Fruit fly (Drosophila melanogaster) whole organism, embryonic: ENCODE measurements around the gene CG14851.

Source experiments
- Aef1 ChIP-seq: fragments of 200-800 bp; sonication (Bioruptor generic); IDR thresholded peaks from 3 replicates; pipeline ENCODE4 v1.3.6; 2022; ENCODE audit warnings: missing biosample characterization, missing genetic modification characterization
- Awh ChIP-seq: fragments of 200-800 bp; sonication (Bioruptor generic); IDR thresholded peaks from 2 replicates; pipeline ENCODE4, ENCODE4 v1.3.6; 2022; ENCODE audit warnings: missing biosample characterization, missing genetic modification characterization
- Bgb ChIP-seq: fragments of 200-800 bp; sonication (Bioruptor generic); IDR thresholded peaks from 2 replicates; pipeline ENCODE4 v1.3.6; 2022; ENCODE audit warnings: missing biosample characterization, missing genetic modification characterization; ENCODE audit not compliant: partially characterized antibody
- CG10366 ChIP-seq: fragments of 200-800 bp; sonication (Bioruptor generic); IDR thresholded peaks from 2 replicates; pipeline ENCODE4 v1.3.6; 2022; ENCODE audit warnings: missing biosample characterization, missing genetic modification characterization
- CG10462 ChIP-seq: fragments of 200-800 bp; sonication (Bioruptor generic); optimal IDR thresholded peaks from 2 replicates; lab custom pipeline; 2016; ENCODE audit warnings: missing biosample characterization, missing genetic modification characterization
- CG10543 ChIP-seq: fragments of 200-800 bp; sonication (Bioruptor generic); optimal IDR thresholded peaks from 3 replicates; lab custom pipeline; 2017; ENCODE audit warnings: missing biosample characterization, mild to moderate bottlenecking, missing genetic modification characterization, moderate library complexity
- CG11247 ChIP-seq: fragments of 200-800 bp; sonication (Bioruptor generic); IDR thresholded peaks from 2 replicates; pipeline ENCODE4 v1.3.6; 2022; ENCODE audit warnings: missing biosample characterization, missing genetic modification characterization
- CG11398 ChIP-seq: fragments of 200-800 bp; sonication (Bioruptor generic); optimal IDR thresholded peaks from 2 replicates; lab custom pipeline; 2016; ENCODE audit warnings: missing biosample characterization, missing genetic modification characterization
- CG14441 ChIP-seq: fragments of 200-800 bp; sonication (Bioruptor generic); IDR thresholded peaks from 2 replicates; pipeline ENCODE4 v1.3.6; 2022; ENCODE audit warnings: missing biosample characterization, missing genetic modification characterization
- CG1603 ChIP-seq: fragments of 200-800 bp; sonication (Bioruptor generic); optimal IDR thresholded peaks from 2 replicates; lab custom pipeline; 2019; ENCODE audit warnings: missing biosample characterization, mild to moderate bottlenecking, missing genetic modification characterization, moderate library complexity
- CG17186 ChIP-seq: fragments of 200-800 bp; sonication (Bioruptor generic); optimal IDR thresholded peaks from 3 replicates; lab custom pipeline; 2017; ENCODE audit warnings: missing biosample characterization, missing genetic modification reagents, missing genetic modification characterization
- CG17359 ChIP-seq: fragments of 200-800 bp; sonication (Bioruptor generic); optimal IDR thresholded peaks from 3 replicates; lab custom pipeline; 2018; ENCODE audit warnings: missing biosample characterization, mild to moderate bottlenecking, missing genetic modification characterization, moderate library complexity
- CG17829 ChIP-seq: fragments of 200-800 bp; optimal IDR thresholded peaks from 2 replicates; lab custom pipeline; 2019; ENCODE audit warnings: missing biosample characterization, mild to moderate bottlenecking, missing genetic modification characterization, moderate library complexity
- CG18619 ChIP-seq: fragments of 200-800 bp; sonication (Bioruptor generic); optimal IDR thresholded peaks from 3 replicates; lab custom pipeline; 2017; ENCODE audit warnings: missing biosample characterization, mild to moderate bottlenecking, missing genetic modification characterization
- CG2712 ChIP-seq: fragments of 200-800 bp; optimal IDR thresholded peaks from 3 replicates; lab custom pipeline; 2019; ENCODE audit warnings: missing biosample characterization, mild to moderate bottlenecking, missing genetic modification characterization, moderate library complexity
- CG2875 ChIP-seq: fragments of 200-800 bp; sonication (Bioruptor generic); optimal IDR thresholded peaks from 2 replicates; lab custom pipeline; 2017; ENCODE audit warnings: missing biosample characterization, mild to moderate bottlenecking, missing genetic modification characterization, missing genetic modification reagents
- CG3163 ChIP-seq: fragments of 200-800 bp; sonication (Bioruptor generic); optimal IDR thresholded peaks from 3 replicates; lab custom pipeline; 2016; ENCODE audit warnings: missing biosample characterization, missing genetic modification characterization
- CG43689 ChIP-seq: fragments of 200-800 bp; sonication (Bioruptor generic); IDR thresholded peaks from 2 replicates; pipeline ENCODE4 v1.3.6; 2022; ENCODE audit warnings: missing biosample characterization, missing genetic modification characterization
- CG4424 ChIP-seq: fragments of 200-800 bp; sonication (Bioruptor generic); optimal IDR thresholded peaks from 3 replicates; lab custom pipeline; 2016; ENCODE audit warnings: missing biosample characterization, missing genetic modification characterization
- CG5953 ChIP-seq: fragments of 200-800 bp; sonication (Bioruptor generic); IDR thresholded peaks from 2 replicates; pipeline ENCODE4 v1.3.6; 2022; ENCODE audit warnings: missing biosample characterization, missing genetic modification characterization
- CG8290 ChIP-seq, 3 experiments: fragments of 200-800 bp; sonication (Bioruptor generic); optimal IDR thresholded peaks; 2 replicates each; lab custom pipeline; 2016 to 2019; ENCODE audit warnings: missing biosample characterization in 3 of 3, missing genetic modification characterization in 3 of 3, mild to moderate bottlenecking in 2 of 3, moderate library complexity in 1 of 3
- CHES-1-like ChIP-seq: fragments of 200-800 bp; sonication (Bioruptor generic); optimal IDR thresholded peaks from 2 replicates; lab custom pipeline; 2016; ENCODE audit warnings: missing biosample characterization, missing genetic modification characterization
- Chrac-16 ChIP-seq: fragments of 200-800 bp; sonication (Bioruptor generic); optimal IDR thresholded peaks from 3 replicates; lab custom pipeline; 2016; ENCODE audit warnings: missing biosample characterization, missing genetic modification characterization
- CoRest ChIP-seq: fragments of 200-800 bp; sonication (Bioruptor generic); optimal IDR thresholded peaks from 3 replicates; lab custom pipeline; 2018; ENCODE audit warnings: missing biosample characterization, mild to moderate bottlenecking, missing genetic modification characterization, moderate library complexity
- CrebB ChIP-seq: fragments of 200-800 bp; sonication (Bioruptor generic); optimal IDR thresholded peaks from 3 replicates; lab custom pipeline; 2018; ENCODE audit warnings: missing biosample characterization, mild to moderate bottlenecking, missing genetic modification characterization
- Dek ChIP-seq: fragments of 200-800 bp; sonication (Bioruptor generic); optimal IDR thresholded peaks from 3 replicates; lab custom pipeline; 2019; ENCODE audit warnings: missing biosample characterization, mild to moderate bottlenecking, missing genetic modification characterization, moderate library complexity
- ERR ChIP-seq: fragments of 200-800 bp; sonication (Bioruptor generic); optimal IDR thresholded peaks from 2 replicates; lab custom pipeline; 2016; ENCODE audit warnings: missing biosample characterization, missing genetic modification characterization
- Ets65A ChIP-seq: fragments of 200-800 bp; sonication (Bioruptor generic); peaks from one replicate; lab custom pipeline; 2016; ENCODE audit warnings: missing biosample characterization, missing genetic modification characterization
- Hand ChIP-seq: fragments of 200-800 bp; sonication (Bioruptor generic); optimal IDR thresholded peaks from 2 replicates; lab custom pipeline; 2017; ENCODE audit warnings: mild to moderate bottlenecking, missing biosample characterization, missing genetic modification reagents, missing genetic modification characterization
- Kr ChIP-seq: fragments of 200-800 bp; sonication (Bioruptor generic); optimal IDR thresholded peaks from 2 replicates; lab custom pipeline; 2017; ENCODE audit warnings: missing biosample characterization, mild to moderate bottlenecking, missing genetic modification characterization
- Lim3 ChIP-seq: fragments of 200-800 bp; sonication (Bioruptor generic); IDR thresholded peaks from 2 replicates; pipeline ENCODE4 v1.3.6; 2022; ENCODE audit warnings: missing biosample characterization, missing genetic modification characterization
- PHDP ChIP-seq: fragments of 200-800 bp; sonication (Bioruptor generic); optimal IDR thresholded peaks from 3 replicates; lab custom pipeline; 2018; ENCODE audit warnings: missing biosample characterization, mild to moderate bottlenecking, missing genetic modification characterization, moderate library complexity
- Stat92E ChIP-seq, 3 experiments: fragments of >200 bp in 2 of 3; fragments of 200-800 bp in 1 of 3; sonication (Bioruptor generic) in 1 of 3; optimal IDR thresholded peaks; 2 replicates each; lab custom pipeline; 2017 to 2019; ENCODE audit warnings: missing biosample characterization in 3 of 3, missing genetic modification characterization in 3 of 3, mild to moderate bottlenecking in 1 of 3, moderate library complexity in 1 of 3
- abd-A ChIP-seq: fragments of 200-800 bp; sonication (Bioruptor generic); optimal IDR thresholded peaks from 3 replicates; lab custom pipeline; 2019; ENCODE audit warnings: missing biosample characterization, mild to moderate bottlenecking, missing genetic modification characterization, moderate library complexity
- al ChIP-seq: fragments of 200-800 bp; sonication (Bioruptor generic); IDR thresholded peaks from 2 replicates; pipeline ENCODE4 v1.3.6; 2022; ENCODE audit warnings: missing biosample characterization, missing genetic modification characterization
- dm ChIP-seq: fragments of 200-800 bp; sonication (Bioruptor generic); optimal IDR thresholded peaks from 3 replicates; lab custom pipeline; 2016; ENCODE audit warnings: missing biosample characterization, missing genetic modification characterization
- dpn ChIP-seq, 2 experiments: fragments of 200-800 bp; sonication (Bioruptor generic); optimal IDR thresholded peaks; 3 replicates each; lab custom pipeline; 2016; ENCODE audit warnings: missing biosample characterization in 2 of 2, missing genetic modification characterization in 2 of 2
- ind ChIP-seq: fragments of 200-800 bp; sonication (Bioruptor generic); optimal IDR thresholded peaks from 3 replicates; lab custom pipeline; 2016; ENCODE audit warnings: missing biosample characterization, missing genetic modification characterization
- jumu ChIP-seq: fragments of 200-800 bp; sonication (Bioruptor generic); optimal IDR thresholded peaks from 3 replicates; lab custom pipeline; 2016; ENCODE audit warnings: missing biosample characterization, missing genetic modification characterization
- kah ChIP-seq: fragments of 200-800 bp; sonication (Bioruptor generic); optimal IDR thresholded peaks from 2 replicates; lab custom pipeline; 2018; ENCODE audit warnings: missing biosample characterization, mild to moderate bottlenecking, missing genetic modification characterization
- lilli ChIP-seq: fragments of 200-800 bp; sonication (Bioruptor generic); optimal IDR thresholded peaks from 3 replicates; lab custom pipeline; 2016; ENCODE audit warnings: missing biosample characterization, missing genetic modification characterization
- nerfin-1 ChIP-seq: fragments of 200-800 bp; sonication (Bioruptor generic); optimal IDR thresholded peaks from 3 replicates; lab custom pipeline; 2019; ENCODE audit warnings: missing biosample characterization, mild to moderate bottlenecking, missing genetic modification characterization, moderate library complexity
- oc ChIP-seq: fragments of 200-800 bp; sonication (Bioruptor generic); optimal IDR thresholded peaks from 2 replicates; lab custom pipeline; 2018; ENCODE audit warnings: missing biosample characterization, mild to moderate bottlenecking, missing genetic modification characterization, moderate library complexity
- prd ChIP-seq, 3 experiments: fragments of >200 bp in 2 of 3; fragments of 200-800 bp in 1 of 3; sonication (Bioruptor generic) in 1 of 3; optimal IDR thresholded peaks in 2 of 3; IDR thresholded peaks in 1 of 3; 2 replicates in 2 of 3; 3 replicates in 1 of 3; pipeline versions ENCODE4 v1.3.6 to Lab custom; 2017 to 2022; ENCODE audit warnings: missing biosample characterization in 1 of 3, missing genetic modification characterization in 1 of 3
- rib ChIP-seq: fragments of 200-800 bp; sonication (Bioruptor generic); IDR thresholded peaks from 2 replicates; pipeline ENCODE4 v1.3.6; 2022; ENCODE audit warnings: missing biosample characterization, missing genetic modification characterization
- schlank ChIP-seq: fragments of 200-800 bp; sonication (Bioruptor generic); optimal IDR thresholded peaks from 2 replicates; lab custom pipeline; 2018; ENCODE audit warnings: missing biosample characterization, mild to moderate bottlenecking, missing genetic modification characterization
- scrt ChIP-seq: fragments of 200-800 bp; sonication (Bioruptor generic); optimal IDR thresholded peaks from 2 replicates; lab custom pipeline; 2018; ENCODE audit warnings: missing biosample characterization, mild to moderate bottlenecking, missing genetic modification characterization, moderate library complexity
- zen2 ChIP-seq: fragments of 200-800 bp; sonication (Bioruptor generic); IDR thresholded peaks from 3 replicates; pipeline ENCODE4 v1.3.6; 2022; ENCODE audit warnings: missing biosample characterization, missing genetic modification characterization; ENCODE audit not compliant: partially characterized antibody

CG14851 gene

DNA sequence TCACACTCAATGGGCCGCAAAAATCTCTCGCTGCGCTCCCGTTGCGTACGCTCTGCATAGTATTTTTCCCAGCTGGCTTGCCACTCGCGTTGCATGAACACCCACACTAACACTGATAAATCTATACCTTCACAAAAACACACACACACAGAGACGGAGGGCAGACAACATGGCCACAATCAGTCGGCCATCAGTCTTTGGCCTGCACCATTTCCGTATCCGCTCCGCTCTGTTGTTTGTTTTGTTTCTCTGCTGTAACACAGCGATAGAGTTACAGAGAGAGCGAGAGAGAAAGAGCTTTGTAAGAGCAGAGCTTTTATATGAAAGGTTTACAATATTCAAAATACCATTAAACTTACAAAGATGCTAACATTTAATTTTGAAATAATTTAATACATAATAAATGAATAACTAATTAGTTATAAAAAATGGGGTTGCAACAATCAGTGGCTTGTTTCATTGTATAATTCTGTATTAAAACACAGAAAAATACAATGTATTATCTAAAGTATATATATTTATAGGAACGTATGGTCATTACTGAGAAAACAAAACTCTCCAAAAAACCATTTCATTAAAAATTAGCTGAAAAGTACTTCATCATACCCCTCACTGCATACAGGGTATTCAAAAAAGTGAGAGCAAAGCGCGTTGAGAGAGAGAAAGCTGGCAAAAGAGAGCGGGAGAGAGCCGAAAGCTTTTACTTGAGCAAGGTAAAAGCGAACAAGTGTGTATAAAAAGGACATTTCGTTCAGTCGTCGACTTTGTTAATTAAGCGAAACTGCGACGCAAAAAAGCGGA, 47.0 kb downstream of the CG14851 start, which contains the start of gene CG14853 (continued):
- peak; percentile 15 for TF ChIP-seq CG8290 (GFP tag; optimal IDR thresholded peaks at IDR 0.05; lab: Kevin White, UChicago)
- peak; percentile 50 to 82 for TF ChIP-seq CG8290 (tag; optimal IDR thresholded peaks at IDR 0.05; lab: Kevin White, UChicago)
- no peak for TF ChIP-seq ERR
- TF ChIP-seq abd-A (tag; lab: Kevin White, UChicago) = peak; percentile 79
- TF ChIP-seq CG5953 = peak; percentile 80
- TF ChIP-seq CG43689 (GFP tag; lab: Robert Waterston, UW) = peak; percentile 58
- peak; percentile 94 for TF ChIP-seq PHDP (tag; lab: Kevin White, UChicago)
- peak; percentile 84 for TF ChIP-seq CG17829 (tag; lab: Kevin White, UChicago)
- TF ChIP-seq kah (GFP tag; lab: Kevin White, UChicago) = peak; percentile 48
- TF ChIP-seq CG10366 (GFP tag; lab: Robert Waterston, UW) = peak; percentile 80
- peak in 1 of 2 experiments; percentile 84 for TF ChIP-seq dpn (GFP tag; optimal IDR thresholded peaks at IDR 0.05; lab: Kevin White, UChicago)
- peak; percentile 38 for TF ChIP-seq CG11398 (GFP tag; lab: Kevin White, UChicago)
- TF ChIP-seq Awh (GFP tag; lab: Robert Waterston, UW) = peak; percentile 59
- TF ChIP-seq dm = no peak
- peak; percentile 3 for TF ChIP-seq CHES-1-like (GFP tag; lab: Kevin White, UChicago)
- TF ChIP-seq CG11247 (GFP tag; lab: Robert Waterston, UW) = peak; percentile 46
- TF ChIP-seq Aef1 (GFP tag; lab: Robert Waterston, UW) = peak; percentile 72
- TF ChIP-seq al (GFP tag; lab: Robert Waterston, UW) = peak; percentile 42
- TF ChIP-seq CG18619 (GFP tag; lab: Kevin White, UChicago) = peak; percentile 73
- TF ChIP-seq Ets65A = peak; percentile 79
- TF ChIP-seq zen2 = no peak
- TF ChIP-seq scrt (GFP tag; lab: Kevin White, UChicago) = peak; percentile 43
- TF ChIP-seq oc (tag; lab: Kevin White, UChicago) = peak; percentile 89
- TF ChIP-seq CG1603 (tag; lab: Kevin White, UChicago) = peak; percentile 70
- TF ChIP-seq CrebB (tag; lab: Kevin White, UChicago) = peak; percentile 14
- TF ChIP-seq CG2712 (tag; lab: Kevin White, UChicago) = peak; percentile 92
- TF ChIP-seq CoRest = peak; percentile 94
- TF ChIP-seq CG10462 (GFP tag; lab: Kevin White, UChicago) = peak; percentile 84
- no peak for TF ChIP-seq jumu (GFP tag; lab: Kevin White, UChicago)
- TF ChIP-seq CG2875 (GFP tag; lab: Kevin White, UChicago) = peak; percentile 57
- peak; percentile 9 for TF ChIP-seq CG3163 (GFP tag; lab: Kevin White, UChicago)
- TF ChIP-seq Chrac-16 (GFP tag; lab: Kevin White, UChicago) = peak; percentile 69
- TF ChIP-seq CG17186 (GFP tag; lab: Kevin White, UChicago) = peak; percentile 40
- TF ChIP-seq nerfin-1 = peak; percentile 65
- TF ChIP-seq schlank (tag; lab: Kevin White, UChicago) = peak; percentile 47
- TF ChIP-seq CG17359 (tag; lab: Kevin White, UChicago) = peak; percentile 84
- no peak for TF ChIP-seq Stat92E (GFP tag; optimal IDR thresholded peaks at IDR 0.05; lab: Kevin White, UChicago)
- TF ChIP-seq Bgb = no peak
- peak; percentile 62 for TF ChIP-seq ind (GFP tag; lab: Kevin White, UChicago)
- peak; percentile 40 for TF ChIP-seq CG10543
- no peak for TF ChIP-seq Kr (GFP tag; lab: Kevin White, UChicago)
- TF ChIP-seq Dek (tag; lab: Kevin White, UChicago) = peak; percentile 77
- peak; percentile 17 for TF ChIP-seq rib (GFP tag; lab: Robert Waterston, UW)
- peak; percentile 70 for TF ChIP-seq lilli
- no peak for TF ChIP-seq Lim3
- peak; percentile 75 for TF ChIP-seq CG14441
- no peak for TF ChIP-seq prd (optimal IDR thresholded peaks at IDR 0.05; lab: Kevin White, UChicago)
- TF ChIP-seq prd (GFP tag; IDR thresholded peaks at IDR 0.05; lab: Robert Waterston, UW) = peak; percentile 78
- TF ChIP-seq Hand (GFP tag; lab: Kevin White, UChicago) = peak; percentile 72
- peak; percentile 60 for TF ChIP-seq CG4424
